Worm (Caenorhabditis elegans): ENCODE measurements around the gene mmab-1.

- TF ChIP-seq ama-1 (optimal IDR thresholded peaks at IDR 0.05) (no peak), ets-7 (tag; optimal IDR thresholded peaks at IDR 0.05) (no peak), ceh-13 (GFP tag; optimal IDR thresholded peaks at IDR 0.05) (no peak)
Observed at ce11 chrIII:4909938-4910337, 12.0 kb downstream of the mmab-1 start, which contains the start of gene F26F4.12.
